Fruit fly (Drosophila melanogaster): ENCODE results near the gene CG4953.

dm6 chr2L:10251592-10251991 is 14.9 kb upstream of the CG4953 start, which contains the start of gene Ror:
- TF ChIP-seq insv (optimal IDR thresholded peaks at IDR 0.05), result no peak
- TF ChIP-seq psq (optimal IDR thresholded peaks at IDR 0.05), result no peak

All from Kc167 (cell line).